Fruit fly (Drosophila melanogaster) whole organism, embryonic: ENCODE results near the gene stv.

Experiments used
- Ada2b ChIP-seq: fragments of 200-800 bp; sonication (Bioruptor generic); IDR thresholded peaks from 2 replicates; pipeline ENCODE4 v1.3.6; 2022; ENCODE audit warnings: missing biosample characterization, missing genetic modification characterization
- Adf1 ChIP-seq: fragments of 200-800 bp; sonication (Bioruptor generic); IDR thresholded peaks from 2 replicates; pipeline ENCODE4 v1.3.6; 2022; ENCODE audit warnings: missing biosample characterization, missing genetic modification characterization
- Bteb2 ChIP-seq: fragments of 200-800 bp; sonication (Bioruptor generic); optimal IDR thresholded peaks from 2 replicates; lab custom pipeline; 2016; ENCODE audit warnings: missing biosample characterization, missing genetic modification characterization
- CG10321 ChIP-seq: fragments of 200-800 bp; sonication (Bioruptor generic); IDR thresholded peaks from 2 replicates; pipeline ENCODE4 v1.3.6; 2022; ENCODE audit warnings: missing biosample characterization, missing genetic modification characterization
- CG12219 ChIP-seq: fragments of 200-800 bp; sonication (Bioruptor generic); optimal IDR thresholded peaks from 3 replicates; lab custom pipeline; 2018; ENCODE audit warnings: missing biosample characterization, mild to moderate bottlenecking, missing genetic modification characterization
- CG12942 ChIP-seq: fragments of 200-800 bp; sonication (Bioruptor generic); optimal IDR thresholded peaks from 3 replicates; lab custom pipeline; 2016; ENCODE audit warnings: missing biosample characterization, missing genetic modification characterization
- CG13775 ChIP-seq: fragments of 200-800 bp; sonication (Bioruptor generic); optimal IDR thresholded peaks from 3 replicates; lab custom pipeline; 2017; ENCODE audit warnings: missing biosample characterization, mild to moderate bottlenecking, missing genetic modification characterization
- CG14860 ChIP-seq: fragments of 200-800 bp; sonication (Bioruptor generic); IDR thresholded peaks from 3 replicates; pipeline ENCODE4 v1.3.6; 2022; ENCODE audit warnings: missing biosample characterization, missing genetic modification characterization; ENCODE audit not compliant: partially characterized antibody
- CG15514 ChIP-seq: fragments of 200-800 bp; sonication (Bioruptor generic); optimal IDR thresholded peaks from 3 replicates; lab custom pipeline; 2017; ENCODE audit warnings: missing biosample characterization, missing genetic modification characterization, mild to moderate bottlenecking, moderate library complexity, missing genetic modification reagents
- CG17912 ChIP-seq: fragments of 200-800 bp; sonication (Bioruptor generic); optimal IDR thresholded peaks from 2 replicates; lab custom pipeline; 2018; ENCODE audit warnings: missing biosample characterization, mild to moderate bottlenecking, missing genetic modification characterization
- CG18764 ChIP-seq: fragments of 200-800 bp; sonication (Bioruptor generic); optimal IDR thresholded peaks from 3 replicates; lab custom pipeline; 2016; ENCODE audit warnings: missing biosample characterization, missing genetic modification characterization
- CG42726 ChIP-seq: fragments of 200-800 bp; sonication (Bioruptor generic); IDR thresholded peaks from 2 replicates; pipeline ENCODE4 v1.3.6; 2022; ENCODE audit warnings: missing biosample characterization, missing genetic modification characterization; ENCODE audit not compliant: partially characterized antibody
- CG4707 ChIP-seq: fragments of 200-800 bp; sonication (Bioruptor generic); optimal IDR thresholded peaks from 2 replicates; lab custom pipeline; 2018; ENCODE audit warnings: missing biosample characterization, mild to moderate bottlenecking, missing genetic modification characterization, moderate library complexity
- CG5953 ChIP-seq: fragments of 200-800 bp; sonication (Bioruptor generic); IDR thresholded peaks from 2 replicates; pipeline ENCODE4 v1.3.6; 2022; ENCODE audit warnings: missing biosample characterization, missing genetic modification characterization
- CG7839 ChIP-seq: fragments of 200-800 bp; sonication (Bioruptor generic); optimal IDR thresholded peaks from 3 replicates; lab custom pipeline; 2018; ENCODE audit warnings: missing biosample characterization, mild to moderate bottlenecking, missing genetic modification characterization, moderate library complexity
- CG8359 ChIP-seq: fragments of 200-800 bp; sonication (Bioruptor generic); optimal IDR thresholded peaks from 2 replicates; lab custom pipeline; 2017; ENCODE audit warnings: missing biosample characterization, mild to moderate bottlenecking, missing genetic modification characterization, borderline replicate concordance
- CTCF ChIP-seq: fragments of 200-800 bp; sonication (Bioruptor generic); optimal IDR thresholded peaks from 2 replicates; lab custom pipeline; 2017; ENCODE audit warnings: missing biosample characterization, mild to moderate bottlenecking, missing genetic modification characterization, moderate library complexity
- Camta ChIP-seq: fragments of 200-800 bp; sonication (Bioruptor generic); optimal IDR thresholded peaks from 2 replicates; lab custom pipeline; 2016; ENCODE audit warnings: missing biosample characterization, missing genetic modification characterization
- D19A ChIP-seq: fragments of 200-800 bp; optimal IDR thresholded peaks from 3 replicates; lab custom pipeline; 2019; ENCODE audit warnings: missing biosample characterization, mild to moderate bottlenecking, missing genetic modification characterization, moderate library complexity
- Deaf1 ChIP-seq: fragments of 200-800 bp; optimal IDR thresholded peaks from 3 replicates; lab custom pipeline; 2019; ENCODE audit warnings: missing biosample characterization, mild to moderate bottlenecking, missing genetic modification characterization, moderate library complexity
- Dek ChIP-seq: fragments of 200-800 bp; sonication (Bioruptor generic); optimal IDR thresholded peaks from 3 replicates; lab custom pipeline; 2019; ENCODE audit warnings: missing biosample characterization, mild to moderate bottlenecking, missing genetic modification characterization, moderate library complexity
- Doc3 ChIP-seq: fragments of 200-800 bp; sonication (Bioruptor generic); IDR thresholded peaks from 3 replicates; pipeline ENCODE4 v1.3.6; 2022; ENCODE audit warnings: missing biosample characterization, missing genetic modification characterization; ENCODE audit not compliant: partially characterized antibody
- Drgx ChIP-seq: fragments of 200-800 bp; sonication (Bioruptor generic); IDR thresholded peaks from 2 replicates; pipeline ENCODE4 v1.3.6; 2022; ENCODE audit warnings: missing biosample characterization, missing genetic modification characterization
- Fer3 ChIP-seq: fragments of 200-800 bp; sonication (Bioruptor generic); optimal IDR thresholded peaks from 2 replicates; lab custom pipeline; 2018; ENCODE audit warnings: missing biosample characterization, mild to moderate bottlenecking, missing genetic modification characterization, moderate library complexity
- HmgD ChIP-seq: fragments of 200-800 bp; sonication (Bioruptor generic); optimal IDR thresholded peaks from 3 replicates; lab custom pipeline; 2016; ENCODE audit warnings: missing biosample characterization, missing genetic modification characterization
- Meics ChIP-seq: fragments of 200-800 bp; sonication (Bioruptor generic); optimal IDR thresholded peaks from 2 replicates; lab custom pipeline; 2017; ENCODE audit warnings: missing biosample characterization, mild to moderate bottlenecking, missing genetic modification characterization
- Poxn ChIP-seq: fragments of 200-800 bp; sonication (Bioruptor generic); IDR thresholded peaks from 2 replicates; pipeline ENCODE4 v1.3.6; 2022; ENCODE audit warnings: missing biosample characterization, missing genetic modification characterization
- ara ChIP-seq: fragments of 200-800 bp; sonication (Bioruptor generic); IDR thresholded peaks from 2 replicates; pipeline ENCODE4 v1.3.6; 2022; ENCODE audit warnings: missing biosample characterization, missing genetic modification characterization
- bsh ChIP-seq, 2 experiments: fragments of 200-800 bp; sonication (Bioruptor generic); optimal IDR thresholded peaks; 2 replicates each; lab custom pipeline; 2017 to 2018; ENCODE audit warnings: mild to moderate bottlenecking in 2 of 2, missing biosample characterization in 2 of 2, missing genetic modification characterization in 2 of 2, moderate library complexity in 1 of 2
- cato ChIP-seq: fragments of 200-800 bp; sonication (Bioruptor generic); optimal IDR thresholded peaks from 2 replicates; lab custom pipeline; 2016; ENCODE audit warnings: missing biosample characterization, missing genetic modification characterization, borderline replicate concordance
- caup ChIP-seq: fragments of 200-800 bp; sonication (Bioruptor generic); optimal IDR thresholded peaks from 3 replicates; lab custom pipeline; 2017; ENCODE audit warnings: missing biosample characterization, mild to moderate bottlenecking, missing genetic modification characterization, moderate library complexity; ENCODE audit not compliant: severe bottlenecking
- crol ChIP-seq: fragments of 200-800 bp; sonication (Bioruptor generic); IDR thresholded peaks from 2 replicates; pipeline ENCODE4 v1.3.6; 2022; ENCODE audit warnings: missing biosample characterization, missing genetic modification characterization
- gcm ChIP-seq: fragments of 200-800 bp; sonication (Bioruptor generic); optimal IDR thresholded peaks from 2 replicates; lab custom pipeline; 2019; ENCODE audit warnings: missing biosample characterization, mild to moderate bottlenecking, missing genetic modification characterization, moderate library complexity
- grau ChIP-seq: fragments of 200-800 bp; optimal IDR thresholded peaks from 3 replicates; lab custom pipeline; 2019; ENCODE audit warnings: missing biosample characterization, mild to moderate bottlenecking, missing genetic modification characterization, moderate library complexity
- grn ChIP-seq: fragments of 200-800 bp; sonication (Bioruptor generic); optimal IDR thresholded peaks from 3 replicates; lab custom pipeline; 2017; ENCODE audit warnings: missing biosample characterization, missing genetic modification characterization
- gt ChIP-seq: fragments of 200-800 bp; sonication (Bioruptor generic); IDR thresholded peaks from 2 replicates; pipeline ENCODE4 v1.3.6; 2022; ENCODE audit warnings: missing biosample characterization, missing genetic modification characterization
- hbn ChIP-seq: fragments of 200-800 bp; sonication (Bioruptor generic); IDR thresholded peaks from 2 replicates; pipeline ENCODE4 v1.3.6; 2022; ENCODE audit warnings: missing biosample characterization, missing genetic modification characterization; ENCODE audit not compliant: partially characterized antibody
- hth ChIP-seq: fragments of >200 bp; optimal IDR thresholded peaks from 2 replicates; lab custom pipeline; 2017; ENCODE audit warnings: inconsistent platforms
- schlank ChIP-seq: fragments of 200-800 bp; sonication (Bioruptor generic); optimal IDR thresholded peaks from 2 replicates; lab custom pipeline; 2018; ENCODE audit warnings: missing biosample characterization, mild to moderate bottlenecking, missing genetic modification characterization
- sug ChIP-seq: fragments of 200-800 bp; optimal IDR thresholded peaks from 2 replicates; lab custom pipeline; 2019; ENCODE audit warnings: missing biosample characterization, mild to moderate bottlenecking, missing genetic modification characterization, moderate library complexity
- vfl ChIP-seq: fragments of 200-800 bp; sonication (Bioruptor generic); optimal IDR thresholded peaks from 2 replicates; lab custom pipeline; 2016; ENCODE audit warnings: missing biosample characterization, missing genetic modification characterization
- wdn ChIP-seq: fragments of 200-800 bp; sonication (Bioruptor generic); IDR thresholded peaks from 2 replicates; pipeline ENCODE4 v1.3.6; 2022; ENCODE audit warnings: missing biosample characterization, missing genetic modification characterization
- wor ChIP-seq: fragments of 200-800 bp; sonication (Bioruptor generic); IDR thresholded peaks from 2 replicates; pipeline ENCODE4 v1.3.6; 2022; ENCODE audit warnings: missing biosample characterization, missing genetic modification characterization
- zfh1 ChIP-seq: fragments of 200-800 bp; sonication (Bioruptor generic); IDR thresholded peaks from 3 replicates; pipeline ENCODE4 v1.3.6; 2022; ENCODE audit warnings: missing biosample characterization, missing genetic modification characterization

stv gene

dm6 chr3L:13435170-13435727 is 42.1 kb upstream of the stv start, which contains the start of gene CG10713 (continued):
- TF ChIP-seq CG5953 (no peak), Deaf1 (tag; lab: Kevin White, UChicago) (peak; percentile 46), CG42726 (GFP tag; lab: Robert Waterston, UW) (no peak), schlank (tag; lab: Kevin White, UChicago) (no peak), vfl (GFP tag; lab: Kevin White, UChicago) (no peak), CG4707 (GFP tag; lab: Kevin White, UChicago) (no peak), HmgD (no peak), Bteb2 (no peak), CG12942 (no peak)
- TF ChIP-seq, all 482 proteins: peak for 26

- TF ChIP-seq caup (GFP tag; lab: Kevin White, UChicago), result no peak
Observed at dm6 chr3L:13437036-13437435, 40.3 kb upstream of the stv start, which contains the start of gene CG10154. TSS of gene CG10154 (minus strand) at chr3L:13437136.

dm6 chr3L:13437654-13438053 is 39.7 kb upstream of the stv start, which contains the start of gene CG10725:
TSS of gene CG10725 (plus strand) at chr3L:13437954.
- TF ChIP-seq gt (GFP tag; lab: Robert Waterston, UW), result no peak
- TF ChIP-seq hbn (GFP tag; lab: Robert Waterston, UW), result no peak
- no peak for TF ChIP-seq cato (GFP tag; lab: Kevin White, UChicago)
- TF ChIP-seq Ada2b (GFP tag; lab: Robert Waterston, UW), result no peak
- TF ChIP-seq CG15514 (GFP tag; lab: Kevin White, UChicago), result no peak
- TF ChIP-seq CG10321 (GFP tag; lab: Robert Waterston, UW), result no peak
- TF ChIP-seq Camta (GFP tag; lab: Kevin White, UChicago), result no peak
- TF ChIP-seq gcm (GFP tag; lab: Kevin White, UChicago), result no peak
- TF ChIP-seq CG8359 (GFP tag; lab: Kevin White, UChicago), result no peak
- TF ChIP-seq CG12942, result no peak
- no peak for TF ChIP-seq CG18764 (GFP tag; lab: Kevin White, UChicago)
- TF ChIP-seq grn (GFP tag; lab: Kevin White, UChicago), result no peak
- no peak for TF ChIP-seq crol

- TF ChIP-seq sug (tag; lab: Kevin White, UChicago) (no peak), zfh1 (no peak), Poxn (GFP tag; lab: Robert Waterston, UW) (no peak), Drgx (GFP tag; lab: Robert Waterston, UW) (no peak), Fer3 (tag; lab: Kevin White, UChicago) (no peak), ara (GFP tag; lab: Robert Waterston, UW) (no peak), D19A (tag; lab: Kevin White, UChicago) (peak; percentile 20), Deaf1 (tag; lab: Kevin White, UChicago) (peak; percentile 89), CG12219 (GFP tag; lab: Kevin White, UChicago) (no peak), Adf1 (GFP tag; lab: Robert Waterston, UW) (no peak)
Observed at dm6 chr3L:13440370-13440960, 36.9 kb upstream of the stv start, which contains the start of the genes CG10140 and CG14109. TSS of gene CG10140 (minus strand) at chr3L:13440470. TSS of gene CG14109 (plus strand) at chr3L:13440910.

- TF ChIP-seq CG7839 (tag; lab: Kevin White, UChicago), result no peak
- peak; percentile 90 for TF ChIP-seq Drgx (GFP tag; lab: Robert Waterston, UW)
- TF ChIP-seq CTCF (GFP tag; lab: Kevin White, UChicago), result peak; percentile 43
- TF ChIP-seq CG13775, result no peak
- no peak for TF ChIP-seq Meics (GFP tag; lab: Kevin White, UChicago)
- TF ChIP-seq wor (GFP tag; lab: Robert Waterston, UW), result no peak
- TF ChIP-seq CG14860, result no peak
- no peak for TF ChIP-seq wdn
- no peak for TF ChIP-seq Dek (tag; lab: Kevin White, UChicago)
- peak in 1 of 2 experiments; percentile 95 for TF ChIP-seq bsh (GFP tag; optimal IDR thresholded peaks at IDR 0.05; lab: Kevin White, UChicago)
- TF ChIP-seq hth (lab: Kevin White, UChicago), result no peak
- no peak for TF ChIP-seq Doc3 (GFP tag; lab: Robert Waterston, UW)
- no peak for TF ChIP-seq CG17912 (GFP tag; lab: Kevin White, UChicago)
- TF ChIP-seq grau (tag; lab: Kevin White, UChicago), result no peak
Observed at dm6 chr3L:13442400-13442799, 34.9 kb upstream of the stv start, which contains the start of gene cmb. TSS of gene cmb (plus strand) at chr3L:13442594.
